Worm (Caenorhabditis elegans): ENCODE data around the gene cwn-2.
"Not testable (repeated sequence)": the region's sequence is repeated elsewhere in the genome, so short reads cannot be mapped to it uniquely, and the experiment has no call there.

cwn-2 gene

ce11 chrIV:10067541-10067940 lies at the start of gene cwn-2:
Gene cwn-2 (plus strand): TSS chrIV:10067816.
- no peak for TF ChIP-seq flt-1 (GFP tag; IDR thresholded peaks at IDR 0.05)
- no peak for TF ChIP-seq ztf-29 (GFP tag; IDR thresholded peaks at IDR 0.05)
- no peak for TF ChIP-seq cog-1 (tag; optimal IDR thresholded peaks at IDR 0.05)
- no peak for TF ChIP-seq tab-1 (GFP tag; IDR thresholded peaks at IDR 0.05)
- no peak for TF ChIP-seq ztf-23 (GFP tag; IDR thresholded peaks at IDR 0.05)
- TF ChIP-seq klf-2 (GFP tag; conservative IDR thresholded peaks at IDR 0.05): no peak
- TF ChIP-seq ref-1 (GFP tag; conservative IDR thresholded peaks at IDR 0.05): no peak
- TF ChIP-seq T22C8.4 (GFP tag; IDR thresholded peaks at IDR 0.05): no peak
- TF ChIP-seq med-1 (GFP tag; optimal IDR thresholded peaks at IDR 0.05; ENCODE audit: insufficient read depth): no peak

ce11 chrIV:10021283-10021682 lies 46.3 kb upstream of the cwn-2 start, which contains the start of gene F44D12.19:
Gene F44D12.19 (plus strand): TSS chrIV:10021583.
- TF ChIP-seq tab-1 (GFP tag; IDR thresholded peaks at IDR 0.05): no peak
- TF ChIP-seq cog-1 (tag; optimal IDR thresholded peaks at IDR 0.05): no peak
- no peak for TF ChIP-seq ztf-29 (GFP tag; IDR thresholded peaks at IDR 0.05)
- TF ChIP-seq flt-1 (GFP tag; IDR thresholded peaks at IDR 0.05): no peak
- TF ChIP-seq T22C8.4 (GFP tag; IDR thresholded peaks at IDR 0.05): no peak
- TF ChIP-seq med-1 (GFP tag; optimal IDR thresholded peaks at IDR 0.05; ENCODE audit: insufficient read depth): no peak
- no peak for TF ChIP-seq ztf-23 (GFP tag; IDR thresholded peaks at IDR 0.05)

ce11 chrIV:10022991-10023390 lies 44.6 kb upstream of the cwn-2 start, which contains the start of gene F44D12.8:
Gene F44D12.8 (plus strand): TSS chrIV:10023291.
- no peak for TF ChIP-seq cog-1 (tag; optimal IDR thresholded peaks at IDR 0.05)
- TF ChIP-seq klf-2 (GFP tag; conservative IDR thresholded peaks at IDR 0.05): no peak
- TF ChIP-seq T22C8.4 (GFP tag; IDR thresholded peaks at IDR 0.05): no peak
- no peak for TF ChIP-seq ref-1 (GFP tag; conservative IDR thresholded peaks at IDR 0.05)
- TF ChIP-seq med-1 (GFP tag; optimal IDR thresholded peaks at IDR 0.05; ENCODE audit: insufficient read depth): no peak
- no peak for TF ChIP-seq flt-1 (GFP tag; IDR thresholded peaks at IDR 0.05)
- no peak for TF ChIP-seq ztf-29 (GFP tag; IDR thresholded peaks at IDR 0.05)
- no peak for TF ChIP-seq ztf-23 (GFP tag; IDR thresholded peaks at IDR 0.05)
- no peak for TF ChIP-seq tab-1 (GFP tag; IDR thresholded peaks at IDR 0.05)

ce11 chrIV:10026129-10026528 lies 41.5 kb upstream of the cwn-2 start:
- no peak for TF ChIP-seq ztf-23 (GFP tag; IDR thresholded peaks at IDR 0.05)
- no peak for TF ChIP-seq ref-1 (GFP tag; conservative IDR thresholded peaks at IDR 0.05)
- no peak for TF ChIP-seq klf-2 (GFP tag; conservative IDR thresholded peaks at IDR 0.05)
- no peak for TF ChIP-seq med-1 (GFP tag; optimal IDR thresholded peaks at IDR 0.05; ENCODE audit: insufficient read depth)
- no peak for TF ChIP-seq cog-1 (tag; optimal IDR thresholded peaks at IDR 0.05)
- TF ChIP-seq tab-1 (GFP tag; IDR thresholded peaks at IDR 0.05): no peak
- TF ChIP-seq T22C8.4 (GFP tag; IDR thresholded peaks at IDR 0.05): no peak
- TF ChIP-seq ztf-29 (GFP tag; IDR thresholded peaks at IDR 0.05): no peak

- TF ChIP-seq tab-1 (GFP tag; IDR thresholded peaks at IDR 0.05) (no peak), med-1 (GFP tag; optimal IDR thresholded peaks at IDR 0.05; ENCODE audit: insufficient read depth) (no peak), flt-1 (GFP tag; IDR thresholded peaks at IDR 0.05) (no peak), ref-1 (GFP tag; conservative IDR thresholded peaks at IDR 0.05) (no peak), klf-2 (GFP tag; conservative IDR thresholded peaks at IDR 0.05) (no peak), T22C8.4 (GFP tag; IDR thresholded peaks at IDR 0.05) (no peak), cog-1 (tag; optimal IDR thresholded peaks at IDR 0.05) (no peak), ztf-29 (GFP tag; IDR thresholded peaks at IDR 0.05) (no peak), ztf-23 (GFP tag; IDR thresholded peaks at IDR 0.05) (no peak)
Measured at ce11 chrIV:10027566-10027965, 40.0 kb upstream of the cwn-2 start, which contains the start of gene gipc-2. Gene gipc-2 (minus strand): TSS chrIV:10027666.

ce11 chrIV:10028779-10029178 lies 38.8 kb upstream of the cwn-2 start, which contains the start of the genes F44D12.16 and msd-2:
Gene F44D12.16 (plus strand): TSS chrIV:10029079.
Gene msd-2 (plus strand): TSS chrIV:10029083.
- not testable (repeated sequence) for TF ChIP-seq T22C8.4, flt-1, ztf-29 (GFP tag; IDR thresholded peaks at IDR 0.05)

ce11 chrIV:10033053-10033452 lies 34.6 kb upstream of the cwn-2 start, which contains the start of gene F44D12.6:
Gene F44D12.6 (plus strand): TSS chrIV:10033353.
- TF ChIP-seq cog-1 (tag; optimal IDR thresholded peaks at IDR 0.05) (no peak), ztf-29 (GFP tag; IDR thresholded peaks at IDR 0.05) (no peak), ref-1 (GFP tag; conservative IDR thresholded peaks at IDR 0.05) (no peak), flt-1 (GFP tag; IDR thresholded peaks at IDR 0.05) (no peak), med-1 (GFP tag; optimal IDR thresholded peaks at IDR 0.05; ENCODE audit: insufficient read depth) (no peak), klf-2 (GFP tag; conservative IDR thresholded peaks at IDR 0.05) (no peak), tab-1 (GFP tag; IDR thresholded peaks at IDR 0.05) (no peak), ztf-23 (GFP tag; IDR thresholded peaks at IDR 0.05) (no peak), T22C8.4 (GFP tag; IDR thresholded peaks at IDR 0.05) (no peak)

ce11 chrIV:10036966-10037365 lies 30.6 kb upstream of the cwn-2 start, which contains the start of gene F44D12.10:
Gene F44D12.10 (minus strand): TSS chrIV:10037066.
- no peak for TF ChIP-seq ztf-23 (GFP tag; IDR thresholded peaks at IDR 0.05)

ce11 chrIV:10040803-10041202 lies 26.8 kb upstream of the cwn-2 start, which contains the start of gene dhs-31:
Gene dhs-31 (minus strand): TSS chrIV:10040903.
- TF ChIP-seq flt-1 (GFP tag; IDR thresholded peaks at IDR 0.05): no peak
- no peak for TF ChIP-seq klf-2 (GFP tag; conservative IDR thresholded peaks at IDR 0.05)
- no peak for TF ChIP-seq cog-1 (tag; optimal IDR thresholded peaks at IDR 0.05)
- TF ChIP-seq med-1 (GFP tag; optimal IDR thresholded peaks at IDR 0.05; ENCODE audit: insufficient read depth): no peak
- TF ChIP-seq T22C8.4 (GFP tag; IDR thresholded peaks at IDR 0.05): no peak
- TF ChIP-seq ref-1 (GFP tag; conservative IDR thresholded peaks at IDR 0.05): no peak
- TF ChIP-seq ztf-29 (GFP tag; IDR thresholded peaks at IDR 0.05): no peak
- TF ChIP-seq ztf-23 (GFP tag; IDR thresholded peaks at IDR 0.05): no peak
- TF ChIP-seq tab-1 (GFP tag; IDR thresholded peaks at IDR 0.05): no peak

ce11 chrIV:10042881-10043280 lies 24.7 kb upstream of the cwn-2 start, which contains the start of gene frk-1:
Gene frk-1 (plus strand): TSS chrIV:10043181.
- TF ChIP-seq cog-1 (tag; optimal IDR thresholded peaks at IDR 0.05): no peak
- TF ChIP-seq ztf-29 (GFP tag; IDR thresholded peaks at IDR 0.05): no peak
- no peak for TF ChIP-seq tab-1 (GFP tag; IDR thresholded peaks at IDR 0.05)
- TF ChIP-seq klf-2 (GFP tag; conservative IDR thresholded peaks at IDR 0.05): no peak
- TF ChIP-seq T22C8.4 (GFP tag; IDR thresholded peaks at IDR 0.05): no peak
- TF ChIP-seq med-1 (GFP tag; optimal IDR thresholded peaks at IDR 0.05; ENCODE audit: insufficient read depth): no peak
- TF ChIP-seq flt-1 (GFP tag; IDR thresholded peaks at IDR 0.05): no peak
- no peak for TF ChIP-seq ztf-23 (GFP tag; IDR thresholded peaks at IDR 0.05)
- no peak for TF ChIP-seq ref-1 (GFP tag; conservative IDR thresholded peaks at IDR 0.05)

All from whole organism, midembryonic.